Worm (Caenorhabditis elegans) whole organism, early embryonic: ENCODE measurements around the gene spe-51.

ENCODE experiments used
- B0310.2 ChIP-seq: sonication (generic microtip); optimal IDR thresholded peaks from 2 replicates; lab custom pipeline; 2016; ENCODE audit warnings: mild to moderate bottlenecking, missing genetic modification characterization, missing compliant biosample characterization
- ama-1 ChIP-seq: fragments of 150-350 bp; optimal IDR thresholded peaks from 2 replicates; lab custom pipeline; 2014
- ceh-13 ChIP-seq: fragments of 200-800 bp; sonication (Bioruptor generic); optimal IDR thresholded peaks from 2 replicates; lab custom pipeline; 2018; ENCODE audit warnings: mild to moderate bottlenecking, missing genetic modification characterization, missing compliant biosample characterization
- flt-1 ChIP-seq: fragments of 200-800 bp; sonication (Bioruptor generic); IDR thresholded peaks from 2 replicates; pipeline ENCODE4 v1.3.6; 2022; ENCODE audit warnings: missing genetic modification characterization, missing compliant biosample characterization
- pes-1 ChIP-seq: fragments of 200-800 bp; sonication (Bioruptor generic); IDR thresholded peaks from 2 replicates; pipeline ENCODE4 v1.3.6; 2022; ENCODE audit warnings: missing genetic modification reagents, missing genetic modification characterization, missing compliant biosample characterization
- scrt-1 ChIP-seq: fragments of 200-800 bp; sonication (Bioruptor generic); IDR thresholded peaks from 2 replicates; pipeline ENCODE4 v1.3.6; 2022; ENCODE audit warnings: missing genetic modification characterization, missing compliant biosample characterization
- tbx-37 ChIP-seq: fragments of 200-800 bp; sonication (Bioruptor generic); conservative IDR thresholded peaks from 2 replicates; pipeline ENCODE4 v1.3.6; 2022; ENCODE audit warnings: missing genetic modification reagents, missing genetic modification characterization, missing compliant biosample characterization
- tra-4 ChIP-seq: sonication (generic microtip); optimal IDR thresholded peaks from 2 replicates; lab custom pipeline; 2017; ENCODE audit warnings: missing genetic modification characterization, missing compliant biosample characterization

ce11 chrIV:4723687-4724086 is 31.1 kb downstream of the spe-51 start:
- no peak for TF ChIP-seq flt-1 (GFP tag; lab: Robert Waterston, UW)
- no peak for TF ChIP-seq scrt-1
- no peak for TF ChIP-seq B0310.2
- TF ChIP-seq tbx-37 (GFP tag; lab: Robert Waterston, UW) = no peak
- TF ChIP-seq pes-1 (GFP tag; lab: Robert Waterston, UW) = no peak
- TF ChIP-seq ceh-13 (GFP tag; lab: Kevin White, UChicago) = no peak
- no peak for TF ChIP-seq ama-1 (lab: Kevin White, UChicago)
- TF ChIP-seq tra-4 (tag; lab: Kevin White, UChicago) = no peak
